Worm (Caenorhabditis elegans) whole organism, young adult: ENCODE results near the gene ldb-1.

ENCODE experiments used
- B0261.1 ChIP-seq: sonication (generic microtip); optimal IDR thresholded peaks from 2 replicates; lab custom pipeline; 2016; ENCODE audit warnings: mild to moderate bottlenecking, missing genetic modification characterization, moderate library complexity, missing compliant biosample characterization
- C06A6.2 ChIP-seq: fragments of 200-800 bp; sonication (Bioruptor generic); conservative IDR thresholded peaks from 2 replicates; pipeline ENCODE4 v1.3.6; 2022; ENCODE audit warnings: missing genetic modification characterization, missing compliant biosample characterization
- D2030.7 ChIP-seq: fragments of 200-800 bp; sonication (Bioruptor generic); IDR thresholded peaks from 2 replicates; pipeline ENCODE4 v1.3.6; 2022; ENCODE audit warnings: missing genetic modification reagents, missing genetic modification characterization, missing compliant biosample characterization
- F10E7.11 ChIP-seq: sonication (generic microtip); optimal IDR thresholded peaks from 2 replicates; lab custom pipeline; 2017; ENCODE audit warnings: mild to moderate bottlenecking, missing genetic modification characterization, moderate library complexity, missing compliant biosample characterization
- F22D6.2 ChIP-seq: sonication (generic microtip); optimal IDR thresholded peaks from 2 replicates; lab custom pipeline; 2016; ENCODE audit warnings: mild to moderate bottlenecking, missing genetic modification characterization, missing compliant biosample characterization
- F39B2.1 ChIP-seq: fragments of 200-800 bp; sonication (Bioruptor generic); IDR thresholded peaks from 2 replicates; pipeline ENCODE4 v1.3.6; 2022; ENCODE audit warnings: missing genetic modification reagents, missing genetic modification characterization, missing compliant biosample characterization
- K11D2.4 ChIP-seq: fragments of 200-800 bp; sonication (Bioruptor generic); IDR thresholded peaks from 2 replicates; pipeline ENCODE4 v1.3.6; 2022; ENCODE audit warnings: missing genetic modification reagents, missing genetic modification characterization, missing compliant biosample characterization
- Y53F4B.3 ChIP-seq: fragments of 200-800 bp; sonication (Bioruptor generic); IDR thresholded peaks from 2 replicates; pipeline ENCODE4 v1.3.6; 2022; ENCODE audit warnings: missing genetic modification reagents, missing genetic modification characterization, missing compliant biosample characterization
- Y53G8AR.9 ChIP-seq: fragments of 200-800 bp; sonication (Bioruptor generic); conservative IDR thresholded peaks from 2 replicates; pipeline ENCODE4 v1.3.6; 2022; ENCODE audit warnings: missing genetic modification reagents, missing genetic modification characterization, missing compliant biosample characterization
- ZK185.1 ChIP-seq: sonication (generic microtip); optimal IDR thresholded peaks from 2 replicates; lab custom pipeline; 2016; ENCODE audit warnings: mild to moderate bottlenecking, missing genetic modification characterization, missing compliant biosample characterization; ENCODE audit not compliant: poor library complexity, severe bottlenecking
- akir-1 ChIP-seq: fragments of 200-800 bp; sonication (Bioruptor generic); optimal IDR thresholded peaks from 2 replicates; lab custom pipeline; 2018; ENCODE audit warnings: mild to moderate bottlenecking, missing genetic modification characterization, moderate library complexity, missing compliant biosample characterization
- atf-7 ChIP-seq: sonication (generic microtip); optimal IDR thresholded peaks from 2 replicates; lab custom pipeline; 2017; ENCODE audit warnings: mild to moderate bottlenecking, missing genetic modification characterization, missing compliant biosample characterization
- attf-3 ChIP-seq: fragments of 200-800 bp; sonication (Bioruptor generic); conservative IDR thresholded peaks from 2 replicates; pipeline ENCODE4 v1.3.6; 2022; ENCODE audit warnings: missing genetic modification reagents, missing genetic modification characterization, missing compliant biosample characterization
- attf-5 ChIP-seq: fragments of 200-800 bp; sonication (Bioruptor generic); optimal IDR thresholded peaks from 2 replicates; lab custom pipeline; 2018; ENCODE audit warnings: mild to moderate bottlenecking, missing genetic modification characterization, missing compliant biosample characterization
- cebp-2 ChIP-seq: fragments of 200-800 bp; sonication (Bioruptor generic); IDR thresholded peaks from 2 replicates; pipeline ENCODE4 v1.3.6; 2022; ENCODE audit warnings: missing genetic modification characterization, missing compliant biosample characterization
- ceh-100 ChIP-seq: fragments of 200-800 bp; sonication (Bioruptor generic); IDR thresholded peaks from 2 replicates; pipeline ENCODE4 v1.3.6; 2022; ENCODE audit warnings: missing genetic modification reagents, missing genetic modification characterization, missing compliant biosample characterization
- ceh-40 ChIP-seq: fragments of 200-800 bp; sonication (Bioruptor generic); IDR thresholded peaks from 2 replicates; pipeline ENCODE4 v1.3.6; 2022; ENCODE audit warnings: missing genetic modification characterization, missing compliant biosample characterization
- ceh-58 ChIP-seq: fragments of 200-800 bp; sonication (Bioruptor generic); IDR thresholded peaks from 2 replicates; pipeline ENCODE4 v1.3.6; 2022; ENCODE audit warnings: missing genetic modification characterization, missing compliant biosample characterization
- ceh-91 ChIP-seq: fragments of 200-800 bp; sonication (Bioruptor generic); IDR thresholded peaks from 2 replicates; pipeline ENCODE4 v1.3.6; 2022; ENCODE audit warnings: missing genetic modification reagents, missing genetic modification characterization, missing compliant biosample characterization
- dpff-1 ChIP-seq: sonication (generic microtip); optimal IDR thresholded peaks from 2 replicates; lab custom pipeline; 2017; ENCODE audit warnings: mild to moderate bottlenecking, missing genetic modification characterization, missing compliant biosample characterization
- dpl-1 ChIP-seq: fragments of 150-350 bp; optimal IDR thresholded peaks from 2 replicates; lab custom pipeline; 2014; ENCODE audit warnings: missing biosample characterization, missing genetic modification reagents, missing genetic modification characterization
- egl-44 ChIP-seq: fragments of 200-800 bp; sonication (Bioruptor generic); IDR thresholded peaks from 2 replicates; pipeline ENCODE4 v1.3.6; 2022; ENCODE audit warnings: missing genetic modification reagents, missing genetic modification characterization, missing compliant biosample characterization
- egrh-3 ChIP-seq: fragments of 200-800 bp; sonication (Bioruptor generic); IDR thresholded peaks from 2 replicates; pipeline ENCODE4 v1.3.6; 2022; ENCODE audit warnings: missing genetic modification reagents, missing genetic modification characterization, missing compliant biosample characterization
- ekl-4 ChIP-seq: fragments of 200-800 bp; sonication (Bioruptor generic); IDR thresholded peaks from 2 replicates; pipeline ENCODE4 v1.3.6; 2022; ENCODE audit warnings: missing genetic modification reagents, missing genetic modification characterization, missing compliant biosample characterization
- gei-17 ChIP-seq: fragments of 200-800 bp; sonication (Bioruptor generic); optimal IDR thresholded peaks from 2 replicates; lab custom pipeline; 2018; ENCODE audit warnings: mild to moderate bottlenecking, missing genetic modification characterization, missing compliant biosample characterization
- hmg-20 ChIP-seq: fragments of 200-800 bp; sonication (Bioruptor generic); IDR thresholded peaks from 2 replicates; pipeline ENCODE4 v1.3.6; 2022; ENCODE audit warnings: missing genetic modification reagents, missing genetic modification characterization, missing compliant biosample characterization
- hsf-1 ChIP-seq: fragments of 200-800 bp; sonication (Bioruptor generic); IDR thresholded peaks from 2 replicates; pipeline ENCODE4 v1.3.6; 2022; ENCODE audit warnings: missing genetic modification reagents, missing genetic modification characterization, missing compliant biosample characterization
- let-526 ChIP-seq: fragments of 200-800 bp; sonication (Bioruptor generic); IDR thresholded peaks from 2 replicates; pipeline ENCODE4 v1.3.6; 2022; ENCODE audit warnings: missing genetic modification reagents, missing genetic modification characterization, missing compliant biosample characterization
- lin-40 ChIP-seq: sonication (generic microtip); optimal IDR thresholded peaks from 2 replicates; lab custom pipeline; 2016; ENCODE audit warnings: missing genetic modification characterization, mild to moderate bottlenecking, missing compliant biosample characterization, missing genotype, missing genetic modification reagents
- lin-54 ChIP-seq: fragments of 200-800 bp; sonication (Bioruptor generic); optimal IDR thresholded peaks from 2 replicates; lab custom pipeline; 2018; ENCODE audit warnings: mild to moderate bottlenecking, missing genetic modification characterization, missing compliant biosample characterization
- lir-1 ChIP-seq: fragments of 200-800 bp; sonication (Bioruptor generic); conservative IDR thresholded peaks from 2 replicates; pipeline ENCODE4 v1.3.6; 2022; ENCODE audit warnings: missing genetic modification reagents, missing genetic modification characterization, missing compliant biosample characterization
- lsy-27 ChIP-seq: sonication (generic microtip); optimal IDR thresholded peaks from 2 replicates; lab custom pipeline; 2017; ENCODE audit warnings: missing genetic modification characterization, mild to moderate bottlenecking, missing compliant biosample characterization, antibody characterized with exemption, missing genotype, borderline replicate concordance; ENCODE audit not compliant: insufficient read depth
- mes-4 ChIP-seq: sonication (generic microtip); optimal IDR thresholded peaks from 2 replicates; lab custom pipeline; 2016; ENCODE audit warnings: missing genotype, missing genetic modification characterization, missing compliant biosample characterization
- pha-4 ChIP-seq: fragments of 150-350 bp; sonication (generic microtip); optimal IDR thresholded peaks from 2 replicates; lab custom pipeline; 2014; ENCODE audit warnings: missing biosample characterization, missing genetic modification reagents, missing genetic modification characterization
- repo-1 ChIP-seq: sonication (generic microtip); optimal IDR thresholded peaks from 2 replicates; lab custom pipeline; 2017; ENCODE audit warnings: mild to moderate bottlenecking, missing genetic modification characterization, missing compliant biosample characterization
- sea-2 ChIP-seq: fragments of 200-800 bp; sonication (Bioruptor generic); IDR thresholded peaks from 2 replicates; pipeline ENCODE4 v1.3.6; 2022; ENCODE audit warnings: missing genetic modification characterization, missing compliant biosample characterization
- snpc-4 ChIP-seq, 5 experiments: fragments of 150-350 bp in 1 of 5; sonication (generic microtip) in 4 of 5; optimal IDR thresholded peaks; 2 replicates each; lab custom pipeline; 2014 to 2018; ENCODE audit warnings: missing genetic modification characterization in 5 of 5, missing biosample characterization in 3 of 5, antibody characterized with exemption in 2 of 5, mild to moderate bottlenecking in 2 of 5, missing compliant biosample characterization in 2 of 5, missing genotype in 2 of 5, moderate library complexity in 2 of 5, missing genetic modification reagents in 1 of 5
- somi-1 ChIP-seq: fragments of 200-800 bp; sonication (Bioruptor generic); optimal IDR thresholded peaks from 2 replicates; lab custom pipeline; 2018; ENCODE audit warnings: mild to moderate bottlenecking, missing genetic modification characterization, missing compliant biosample characterization
- sptf-2 ChIP-seq: fragments of 200-800 bp; sonication (Bioruptor generic); optimal IDR thresholded peaks from 2 replicates; lab custom pipeline; 2018; ENCODE audit warnings: mild to moderate bottlenecking, missing genetic modification characterization, missing compliant biosample characterization
- unc-130 ChIP-seq: sonication (generic microtip); optimal IDR thresholded peaks from 2 replicates; lab custom pipeline; 2016; ENCODE audit warnings: missing genetic modification reagents, missing genetic modification characterization, missing compliant biosample characterization
- xnd-1 ChIP-seq: sonication (generic microtip); optimal IDR thresholded peaks from 2 replicates; lab custom pipeline; 2016; ENCODE audit warnings: missing genotype, missing genetic modification reagents, missing genetic modification characterization, missing compliant biosample characterization
- ztf-18 ChIP-seq: sonication (generic microtip); optimal IDR thresholded peaks from 2 replicates; lab custom pipeline; 2016; ENCODE audit warnings: missing genotype, mild to moderate bottlenecking, missing genetic modification characterization, missing compliant biosample characterization
- ztf-22 ChIP-seq: fragments of 200-800 bp; sonication (Bioruptor generic); optimal IDR thresholded peaks from 2 replicates; lab custom pipeline; 2018; ENCODE audit warnings: mild to moderate bottlenecking, missing genetic modification characterization, moderate library complexity, missing compliant biosample characterization
- ztf-25 ChIP-seq: fragments of 200-800 bp; sonication (Bioruptor generic); IDR thresholded peaks from 2 replicates; pipeline ENCODE4 v1.3.6; 2022; ENCODE audit warnings: missing genetic modification reagents, missing genetic modification characterization, missing compliant biosample characterization

The ldb-1 gene

DNA sequence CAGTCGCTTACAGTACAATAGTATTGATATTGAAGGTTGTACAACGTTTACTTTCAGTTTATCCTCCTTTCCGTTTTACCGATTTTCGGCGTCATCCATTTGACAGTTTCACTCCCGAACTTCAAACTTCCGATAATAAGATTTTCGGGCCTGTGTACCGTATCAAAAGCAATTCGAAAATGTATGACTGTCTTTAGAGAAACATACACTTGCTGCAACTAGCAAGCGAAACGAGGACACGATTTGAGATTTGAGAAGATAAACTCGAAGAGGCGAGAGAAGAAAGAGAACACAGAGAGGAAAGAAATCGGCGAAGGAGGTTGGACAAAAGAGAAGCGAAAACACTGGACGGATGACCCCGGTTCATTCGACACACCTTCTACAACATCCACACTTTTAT is 33.2 kb downstream of the ldb-1 start, which contains the start of gene lpr-5:
Gene lpr-5, plus strand, starts transcription at position 220 of the 400 bp plus-strand sequence.
- TF ChIP-seq ZK185.1 (tag; lab: Kevin White, UChicago) = no peak
- TF ChIP-seq lin-54 (GFP tag; lab: Kevin White, UChicago) = no peak
- TF ChIP-seq ekl-4 = no peak
- no peak for TF ChIP-seq D2030.7 (GFP tag; lab: Robert Waterston, UW)
- no peak for TF ChIP-seq dpl-1
- TF ChIP-seq ceh-40 (GFP tag; lab: Robert Waterston, UW) = no peak
- TF ChIP-seq gei-17 (GFP tag; lab: Kevin White, UChicago) = no peak
- no peak for TF ChIP-seq Y53G8AR.9
- no peak for TF ChIP-seq repo-1 (tag; lab: Kevin White, UChicago)
- no peak for TF ChIP-seq lin-40 (tag; lab: Kevin White, UChicago)
- no peak for TF ChIP-seq ceh-100
- TF ChIP-seq F39B2.1 = no peak
- no peak for TF ChIP-seq Y53F4B.3 (GFP tag; lab: Robert Waterston, UW)
- TF ChIP-seq ceh-91 (GFP tag; lab: Robert Waterston, UW) = no peak
- TF ChIP-seq lir-1 (GFP tag; lab: Robert Waterston, UW) = no peak
- no peak for TF ChIP-seq ztf-25 (GFP tag; lab: Robert Waterston, UW)
- TF ChIP-seq unc-130 = no peak
- no peak for TF ChIP-seq attf-3 (GFP tag; lab: Robert Waterston, UW)

DNA sequence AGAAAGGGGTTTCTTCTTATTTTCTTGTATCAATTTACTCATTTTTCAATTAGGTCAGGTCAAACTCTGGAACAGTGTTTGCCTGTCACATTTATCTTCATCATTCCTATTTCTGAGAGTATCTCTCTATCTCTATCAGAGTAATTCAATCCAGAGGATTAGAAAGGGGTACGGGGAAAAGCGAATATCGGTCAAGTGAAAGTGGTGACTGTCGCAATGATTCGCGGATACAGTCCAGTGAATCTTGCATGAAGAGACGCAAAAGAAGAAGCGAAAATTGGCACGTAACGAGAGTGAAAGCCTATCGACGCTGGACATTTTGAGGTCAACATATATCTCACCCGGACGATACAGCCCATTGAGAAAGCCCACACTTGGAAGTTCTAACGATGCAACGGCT is 36.1 kb downstream of the ldb-1 start, which contains the start of gene lpr-4:
Gene lpr-4, plus strand, starts transcription at position 328 of the 400 bp plus-strand sequence.
- TF ChIP-seq C06A6.2 (GFP tag; lab: Robert Waterston, UW) (no peak), egrh-3 (GFP tag; lab: Robert Waterston, UW) (no peak), F22D6.2 (tag; lab: Kevin White, UChicago) (no peak), ceh-58 (GFP tag; lab: Robert Waterston, UW) (no peak), Y53G8AR.9 (no peak), mes-4 (tag; lab: Kevin White, UChicago) (no peak), snpc-4 (GFP tag; optimal IDR thresholded peaks at IDR 0.05; lab: Kevin White, UChicago) (no peak), snpc-4 (tag; optimal IDR thresholded peaks at IDR 0.05; lab: Kevin White, UChicago) (no peak), lsy-27 (tag; lab: Kevin White, UChicago) (no peak), F10E7.11 (no peak), D2030.7 (GFP tag; lab: Robert Waterston, UW) (no peak), dpff-1 (no peak), ztf-18 (tag; lab: Kevin White, UChicago) (no peak), B0261.1 (tag; lab: Kevin White, UChicago) (no peak), hmg-20 (GFP tag; lab: Robert Waterston, UW) (no peak)

DNA sequence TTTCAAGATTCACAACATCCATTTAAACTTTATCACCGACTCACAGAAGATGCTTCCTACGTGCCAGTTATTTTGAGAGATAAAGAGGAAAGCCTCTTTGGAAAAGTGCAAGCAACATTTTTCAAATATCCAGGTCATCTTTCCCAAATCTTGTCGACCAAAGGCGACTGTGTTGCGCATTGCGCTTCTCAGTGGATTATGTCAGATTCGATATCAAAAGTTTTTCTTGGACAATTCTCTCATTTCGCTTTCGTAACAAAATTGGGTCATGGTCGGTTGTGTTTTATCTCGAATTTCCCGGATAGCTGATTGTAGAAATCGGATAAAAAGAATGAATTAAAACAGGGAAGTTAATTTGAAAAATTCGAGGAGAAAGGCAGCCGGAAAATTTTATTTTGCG is 38.5 kb downstream of the ldb-1 start:
- TF ChIP-seq attf-5 (GFP tag; lab: Kevin White, UChicago) (no peak), ztf-22 (GFP tag; lab: Kevin White, UChicago) (no peak), F10E7.11 (no peak), somi-1 (GFP tag; lab: Kevin White, UChicago) (no peak), mes-4 (tag; lab: Kevin White, UChicago) (no peak), hsf-1 (GFP tag; lab: Robert Waterston, UW) (no peak), sea-2 (GFP tag; lab: Robert Waterston, UW) (no peak), sptf-2 (GFP tag; lab: Kevin White, UChicago) (no peak), xnd-1 (tag; lab: Kevin White, UChicago) (no peak), akir-1 (GFP tag; lab: Kevin White, UChicago) (no peak), cebp-2 (no peak), ekl-4 (no peak), atf-7 (tag; lab: Kevin White, UChicago) (no peak), egrh-3 (GFP tag; lab: Robert Waterston, UW) (no peak), pha-4 (tag; lab: Kevin White, UChicago) (no peak), let-526 (no peak), K11D2.4 (GFP tag; lab: Robert Waterston, UW) (no peak), egl-44 (GFP tag; lab: Robert Waterston, UW) (no peak)
